Worm (Caenorhabditis elegans): Measurements from ENCODE around the gene spe-44.

spe-44 gene

ce11 chrIV:12441715-12442114 is 12.3 kb downstream of the spe-44 start, which contains the start of gene C25G4.17:
C25G4.17 (plus strand) TSS chrIV:12442015.
- no peak for TF ChIP-seq drap-1 (GFP tag; optimal IDR thresholded peaks at IDR 0.05)
- TF ChIP-seq sptf-1 (tag; optimal IDR thresholded peaks at IDR 0.05): no peak

- TF ChIP-seq unc-39 (tag; optimal IDR thresholded peaks at IDR 0.05) (no peak), blmp-1 (tag; optimal IDR thresholded peaks at IDR 0.05) (no peak), nhr-28 (tag; optimal IDR thresholded peaks at IDR 0.05) (no peak), unc-62 (GFP tag; optimal IDR thresholded peaks at IDR 0.05) (no peak)
Measured at ce11 chrIV:12438359-12438758, 15.7 kb downstream of the spe-44 start, which contains the start of gene clec-185. clec-185 (plus strand) TSS chrIV:12438659.

ce11 chrIV:12435442-12435841 is 18.6 kb downstream of the spe-44 start, which contains the start of gene irg-4:
irg-4 (plus strand) TSS chrIV:12435833.
- TF ChIP-seq mep-1 (tag; optimal IDR thresholded peaks at IDR 0.05): no peak
- no peak for TF ChIP-seq ceh-83 (GFP tag; optimal IDR thresholded peaks at IDR 0.05)
- TF ChIP-seq cnd-1 (tag; optimal IDR thresholded peaks at IDR 0.05): no peak
- TF ChIP-seq ham-2 (GFP tag; optimal IDR thresholded peaks at IDR 0.05): no peak
- TF ChIP-seq nhr-12 (tag; optimal IDR thresholded peaks at IDR 0.05): no peak
- no peak for TF ChIP-seq unc-120 (tag; optimal IDR thresholded peaks at IDR 0.05; ENCODE audit: poor library complexity, severe bottlenecking)
- TF ChIP-seq sptf-1 (tag; optimal IDR thresholded peaks at IDR 0.05): no peak
- TF ChIP-seq tbx-8 (GFP tag; optimal IDR thresholded peaks at IDR 0.05): no peak
- TF ChIP-seq ceh-39 (tag; optimal IDR thresholded peaks at IDR 0.05): no peak
- TF ChIP-seq lin-32 (GFP tag; optimal IDR thresholded peaks at IDR 0.05): no peak
- no peak for TF ChIP-seq unc-62 (GFP tag; optimal IDR thresholded peaks at IDR 0.05)
- TF ChIP-seq lsy-2 (tag; optimal IDR thresholded peaks at IDR 0.05): no peak
- TF ChIP-seq hlh-1 (tag; optimal IDR thresholded peaks at IDR 0.05): no peak
- TF ChIP-seq unc-39 (tag; optimal IDR thresholded peaks at IDR 0.05): no peak
- TF ChIP-seq mls-2 (tag; optimal IDR thresholded peaks at IDR 0.05): no peak
- TF ChIP-seq nhr-237 (tag; optimal IDR thresholded peaks at IDR 0.05): no peak
- no peak for TF ChIP-seq elt-1 (tag; optimal IDR thresholded peaks at IDR 0.05; ENCODE audit: borderline replicate concordance, insufficient read depth)
- TF ChIP-seq drap-1 (GFP tag; optimal IDR thresholded peaks at IDR 0.05): no peak
- no peak for TF ChIP-seq nhr-2 (tag; optimal IDR thresholded peaks at IDR 0.05)
- TF ChIP-seq nhr-28 (tag; optimal IDR thresholded peaks at IDR 0.05): no peak

- TF ChIP-seq cnd-1 (tag; optimal IDR thresholded peaks at IDR 0.05) (no peak), nhr-12 (tag; optimal IDR thresholded peaks at IDR 0.05) (no peak), unc-39 (tag; optimal IDR thresholded peaks at IDR 0.05) (no peak), drap-1 (GFP tag; optimal IDR thresholded peaks at IDR 0.05) (no peak), zip-8 (tag; optimal IDR thresholded peaks at IDR 0.05) (no peak), lin-32 (GFP tag; optimal IDR thresholded peaks at IDR 0.05) (no peak), ces-1 (GFP tag; optimal IDR thresholded peaks at IDR 0.05) (no peak), snpc-4 (tag; optimal IDR thresholded peaks at IDR 0.05) (no peak), mls-2 (tag; optimal IDR thresholded peaks at IDR 0.05) (no peak), M03D4.4 (tag; optimal IDR thresholded peaks at IDR 0.05) (no peak), blmp-1 (tag; optimal IDR thresholded peaks at IDR 0.05) (no peak), nhr-28 (tag; optimal IDR thresholded peaks at IDR 0.05) (no peak), ceh-43 (GFP tag; optimal IDR thresholded peaks at IDR 0.05) (no peak), tbx-8 (GFP tag; optimal IDR thresholded peaks at IDR 0.05) (no peak), unc-62 (GFP tag; optimal IDR thresholded peaks at IDR 0.05) (no peak), ztf-11 (tag; optimal IDR thresholded peaks at IDR 0.05) (no peak)
Measured at ce11 chrIV:12432340-12432739, 21.7 kb downstream of the spe-44 start, which contains the start of gene clec-184. clec-184 (plus strand) TSS chrIV:12432640.

ce11 chrIV:12431755-12432154 is 22.3 kb downstream of the spe-44 start:
- no peak for TF ChIP-seq zip-8 (tag; optimal IDR thresholded peaks at IDR 0.05)
- no peak for TF ChIP-seq mep-1 (tag; optimal IDR thresholded peaks at IDR 0.05)
- no peak for TF ChIP-seq mls-2 (tag; optimal IDR thresholded peaks at IDR 0.05)
- no peak for TF ChIP-seq elt-1 (tag; optimal IDR thresholded peaks at IDR 0.05; ENCODE audit: borderline replicate concordance, insufficient read depth)
- TF ChIP-seq cnd-1 (tag; optimal IDR thresholded peaks at IDR 0.05): no peak
- no peak for TF ChIP-seq unc-120 (tag; optimal IDR thresholded peaks at IDR 0.05; ENCODE audit: poor library complexity, severe bottlenecking)
- no peak for TF ChIP-seq pha-4 (tag; optimal IDR thresholded peaks at IDR 0.05)
- no peak for TF ChIP-seq unc-62 (GFP tag; optimal IDR thresholded peaks at IDR 0.05)
- TF ChIP-seq sem-2 (GFP tag; optimal IDR thresholded peaks at IDR 0.05): no peak
- TF ChIP-seq mab-5 (tag; optimal IDR thresholded peaks at IDR 0.05): no peak
- no peak for TF ChIP-seq nhr-12 (tag; optimal IDR thresholded peaks at IDR 0.05)
- no peak for TF ChIP-seq ceh-39 (tag; optimal IDR thresholded peaks at IDR 0.05)
- no peak for TF ChIP-seq blmp-1 (tag; optimal IDR thresholded peaks at IDR 0.05)
- TF ChIP-seq nhr-237 (tag; optimal IDR thresholded peaks at IDR 0.05): no peak
- no peak for TF ChIP-seq hlh-1 (tag; optimal IDR thresholded peaks at IDR 0.05)
- TF ChIP-seq lsy-2 (tag; optimal IDR thresholded peaks at IDR 0.05): no peak
